Worm (Caenorhabditis elegans) whole organism, young adult: Measurements from ENCODE around the gene W08E12.4.

Experiments
- B0261.1 ChIP-seq: sonication (generic microtip); optimal IDR thresholded peaks from 2 replicates; lab custom pipeline; 2016; ENCODE audit warnings: mild to moderate bottlenecking, missing genetic modification characterization, moderate library complexity, missing compliant biosample characterization
- F23B12.7 ChIP-seq: sonication (generic microtip); optimal IDR thresholded peaks from 2 replicates; lab custom pipeline; 2017; ENCODE audit warnings: missing genetic modification characterization, mild to moderate bottlenecking, missing compliant biosample characterization, antibody characterized with exemption, moderate library complexity; ENCODE audit not compliant: insufficient read depth
- F33H1.4 ChIP-seq: fragments of 200-800 bp; sonication (Bioruptor generic); IDR thresholded peaks from 2 replicates; pipeline ENCODE4 v1.3.6; 2022; ENCODE audit warnings: missing genetic modification reagents, missing genetic modification characterization, missing compliant biosample characterization
- F49E8.2 ChIP-seq: sonication (generic microtip); optimal IDR thresholded peaks from 3 replicates; lab custom pipeline; 2017; ENCODE audit warnings: missing genetic modification characterization, mild to moderate bottlenecking, missing compliant biosample characterization, antibody characterized with exemption, moderate library complexity; ENCODE audit not compliant: insufficient read depth
- Y53F4B.3 ChIP-seq: fragments of 200-800 bp; sonication (Bioruptor generic); IDR thresholded peaks from 2 replicates; pipeline ENCODE4 v1.3.6; 2022; ENCODE audit warnings: missing genetic modification reagents, missing genetic modification characterization, missing compliant biosample characterization
- Y53G8AR.9 ChIP-seq: fragments of 200-800 bp; sonication (Bioruptor generic); conservative IDR thresholded peaks from 2 replicates; pipeline ENCODE4 v1.3.6; 2022; ENCODE audit warnings: missing genetic modification reagents, missing genetic modification characterization, missing compliant biosample characterization
- Y95B8A.8 ChIP-seq: fragments of 200-800 bp; sonication (Bioruptor generic); IDR thresholded peaks from 2 replicates; pipeline ENCODE4 v1.3.6; 2022; ENCODE audit warnings: missing genetic modification reagents, missing genetic modification characterization, missing compliant biosample characterization
- athp-1 ChIP-seq: sonication (generic microtip); optimal IDR thresholded peaks from 2 replicates; lab custom pipeline; 2017; ENCODE audit warnings: mild to moderate bottlenecking, missing genetic modification characterization, missing compliant biosample characterization
- attf-5 ChIP-seq: fragments of 200-800 bp; sonication (Bioruptor generic); optimal IDR thresholded peaks from 2 replicates; lab custom pipeline; 2018; ENCODE audit warnings: mild to moderate bottlenecking, missing genetic modification characterization, missing compliant biosample characterization
- bed-1 ChIP-seq: fragments of 200-800 bp; sonication (Bioruptor generic); IDR thresholded peaks from 2 replicates; pipeline ENCODE4 v1.3.6; 2022; ENCODE audit warnings: missing genetic modification reagents, missing genetic modification characterization, missing compliant biosample characterization
- ccch-3 ChIP-seq: fragments of 200-800 bp; sonication (Bioruptor generic); optimal IDR thresholded peaks from 2 replicates; lab custom pipeline; 2018; ENCODE audit warnings: mild to moderate bottlenecking, missing genetic modification characterization, missing compliant biosample characterization
- cebp-1 ChIP-seq, 2 experiments: fragments of 200-800 bp in 1 of 2; sonication (Bioruptor generic) in 1 of 2; sonication (generic microtip) in 1 of 2; IDR thresholded peaks in 1 of 2; optimal IDR thresholded peaks in 1 of 2; 2 replicates each; pipeline versions ENCODE4 v1.3.6 to Lab custom; 2017 to 2022; ENCODE audit warnings: missing compliant biosample characterization in 2 of 2, missing genetic modification characterization in 2 of 2, mild to moderate bottlenecking in 1 of 2, missing genetic modification reagents in 1 of 2, moderate library complexity in 1 of 2
- ceh-58 ChIP-seq: fragments of 200-800 bp; sonication (Bioruptor generic); IDR thresholded peaks from 2 replicates; pipeline ENCODE4 v1.3.6; 2022; ENCODE audit warnings: missing genetic modification characterization, missing compliant biosample characterization
- ceh-91 ChIP-seq: fragments of 200-800 bp; sonication (Bioruptor generic); IDR thresholded peaks from 2 replicates; pipeline ENCODE4 v1.3.6; 2022; ENCODE audit warnings: missing genetic modification reagents, missing genetic modification characterization, missing compliant biosample characterization
- chd-7 ChIP-seq: sonication (generic microtip); optimal IDR thresholded peaks from 2 replicates; lab custom pipeline; 2016; ENCODE audit warnings: mild to moderate bottlenecking, missing genetic modification characterization, moderate library complexity, missing compliant biosample characterization
- die-1 ChIP-seq: sonication (generic microtip); optimal IDR thresholded peaks from 2 replicates; lab custom pipeline; 2016; ENCODE audit warnings: missing genotype, mild to moderate bottlenecking, missing genetic modification characterization, missing compliant biosample characterization
- dox-1 ChIP-seq: fragments of 200-800 bp; sonication (Bioruptor generic); IDR thresholded peaks from 2 replicates; pipeline ENCODE4 v1.3.6; 2022; ENCODE audit warnings: missing genetic modification reagents, missing genetic modification characterization, missing compliant biosample characterization
- efl-1 ChIP-seq: fragments of 150-350 bp; optimal IDR thresholded peaks from 2 replicates; lab custom pipeline; 2014; ENCODE audit warnings: missing biosample characterization, missing genetic modification reagents, missing genetic modification characterization
- ets-4 ChIP-seq: fragments of 200-800 bp; sonication (Bioruptor generic); optimal IDR thresholded peaks from 2 replicates; lab custom pipeline; 2018; ENCODE audit warnings: mild to moderate bottlenecking, missing genetic modification characterization, missing compliant biosample characterization
- fkh-3 ChIP-seq: sonication (generic microtip); optimal IDR thresholded peaks from 2 replicates; lab custom pipeline; 2016; ENCODE audit warnings: mild to moderate bottlenecking, missing genetic modification characterization, missing compliant biosample characterization
- gei-17 ChIP-seq: fragments of 200-800 bp; sonication (Bioruptor generic); optimal IDR thresholded peaks from 2 replicates; lab custom pipeline; 2018; ENCODE audit warnings: mild to moderate bottlenecking, missing genetic modification characterization, missing compliant biosample characterization
- him-1 ChIP-seq: sonication (generic microtip); optimal IDR thresholded peaks from 2 replicates; lab custom pipeline; 2016; ENCODE audit warnings: missing genotype, missing genetic modification reagents, missing genetic modification characterization, missing compliant biosample characterization
- hmg-20 ChIP-seq: fragments of 200-800 bp; sonication (Bioruptor generic); IDR thresholded peaks from 2 replicates; pipeline ENCODE4 v1.3.6; 2022; ENCODE audit warnings: missing genetic modification reagents, missing genetic modification characterization, missing compliant biosample characterization
- hsf-1 ChIP-seq: fragments of 200-800 bp; sonication (Bioruptor generic); IDR thresholded peaks from 2 replicates; pipeline ENCODE4 v1.3.6; 2022; ENCODE audit warnings: missing genetic modification reagents, missing genetic modification characterization, missing compliant biosample characterization
- lag-1 ChIP-seq: fragments of 200-800 bp; sonication (Bioruptor generic); IDR thresholded peaks from 2 replicates; pipeline ENCODE4 v1.3.6; 2022; ENCODE audit warnings: missing genetic modification reagents, missing genetic modification characterization, missing compliant biosample characterization
- lin-40 ChIP-seq: sonication (generic microtip); optimal IDR thresholded peaks from 2 replicates; lab custom pipeline; 2016; ENCODE audit warnings: missing genetic modification characterization, mild to moderate bottlenecking, missing compliant biosample characterization, missing genotype, missing genetic modification reagents
- lir-1 ChIP-seq: fragments of 200-800 bp; sonication (Bioruptor generic); conservative IDR thresholded peaks from 2 replicates; pipeline ENCODE4 v1.3.6; 2022; ENCODE audit warnings: missing genetic modification reagents, missing genetic modification characterization, missing compliant biosample characterization
- lsl-1 ChIP-seq: fragments of 200-800 bp; sonication (Bioruptor generic); optimal IDR thresholded peaks from 2 replicates; lab custom pipeline; 2018; ENCODE audit warnings: mild to moderate bottlenecking, missing genetic modification characterization, moderate library complexity, missing compliant biosample characterization
- madf-10 ChIP-seq: sonication (generic microtip); optimal IDR thresholded peaks from 2 replicates; lab custom pipeline; 2016; ENCODE audit warnings: mild to moderate bottlenecking, missing genetic modification characterization, missing compliant biosample characterization
- madf-3 ChIP-seq: fragments of 200-800 bp; sonication (Bioruptor generic); IDR thresholded peaks from 2 replicates; pipeline ENCODE4 v1.3.6; 2022; ENCODE audit warnings: missing genetic modification reagents, missing genetic modification characterization, missing compliant biosample characterization
- madf-6 ChIP-seq: fragments of 200-800 bp; sonication (Bioruptor generic); IDR thresholded peaks from 2 replicates; pipeline ENCODE4 v1.3.6; 2022; ENCODE audit warnings: missing genetic modification reagents, missing genetic modification characterization, missing compliant biosample characterization
- madf-8 ChIP-seq: fragments of 200-800 bp; sonication (Bioruptor generic); conservative IDR thresholded peaks from 2 replicates; pipeline ENCODE4 v1.3.6; 2022; ENCODE audit warnings: missing genetic modification reagents, missing genetic modification characterization, missing compliant biosample characterization
- mcd-1 ChIP-seq: fragments of 200-800 bp; sonication (Bioruptor generic); IDR thresholded peaks from 2 replicates; pipeline ENCODE4 v1.3.6; 2022; ENCODE audit warnings: missing genetic modification reagents, missing genetic modification characterization, missing compliant biosample characterization
- nhr-27 ChIP-seq: fragments of 200-800 bp; sonication (Bioruptor generic); optimal IDR thresholded peaks from 2 replicates; lab custom pipeline; 2018; ENCODE audit warnings: mild to moderate bottlenecking, missing genetic modification characterization, moderate library complexity, missing compliant biosample characterization
- nhr-80 ChIP-seq: sonication (generic microtip); optimal IDR thresholded peaks from 2 replicates; lab custom pipeline; 2016; ENCODE audit warnings: missing genetic modification characterization, missing compliant biosample characterization
- pbrm-1 ChIP-seq: fragments of 200-800 bp; sonication (Bioruptor generic); IDR thresholded peaks from 2 replicates; pipeline ENCODE4 v1.3.6; 2022; ENCODE audit warnings: missing genetic modification reagents, missing genetic modification characterization, missing compliant biosample characterization
- rpc-1 ChIP-seq, 2 experiments: fragments of 150-350 bp in 1 of 2; sonication (generic microtip) in 1 of 2; optimal IDR thresholded peaks; 2 replicates each; lab custom pipeline; 2014 to 2018; ENCODE audit warnings: missing biosample characterization in 1 of 2, missing genetic modification characterization in 1 of 2, missing genetic modification reagents in 1 of 2, missing genotype in 1 of 2
- sea-2 ChIP-seq: fragments of 200-800 bp; sonication (Bioruptor generic); IDR thresholded peaks from 2 replicates; pipeline ENCODE4 v1.3.6; 2022; ENCODE audit warnings: missing genetic modification characterization, missing compliant biosample characterization
- snpc-1.3 ChIP-seq: sonication (generic microtip); optimal IDR thresholded peaks from 2 replicates; lab custom pipeline; 2017; ENCODE audit warnings: missing genetic modification characterization, mild to moderate bottlenecking, missing compliant biosample characterization, antibody characterized with exemption, moderate library complexity, missing genotype, missing genetic modification reagents; ENCODE audit not compliant: insufficient read depth
- snpc-3.4 ChIP-seq: sonication (generic microtip); optimal IDR thresholded peaks from 2 replicates; lab custom pipeline; 2017; ENCODE audit warnings: missing genetic modification characterization, mild to moderate bottlenecking, missing compliant biosample characterization, antibody characterized with exemption, moderate library complexity, missing genotype, missing genetic modification reagents
- snpc-4 ChIP-seq, 5 experiments: fragments of 150-350 bp in 1 of 5; sonication (generic microtip) in 4 of 5; optimal IDR thresholded peaks; 2 replicates each; lab custom pipeline; 2014 to 2018; ENCODE audit warnings: missing genetic modification characterization in 5 of 5, missing biosample characterization in 3 of 5, antibody characterized with exemption in 2 of 5, mild to moderate bottlenecking in 2 of 5, missing compliant biosample characterization in 2 of 5, missing genotype in 2 of 5, moderate library complexity in 2 of 5, missing genetic modification reagents in 1 of 5
- somi-1 ChIP-seq: fragments of 200-800 bp; sonication (Bioruptor generic); optimal IDR thresholded peaks from 2 replicates; lab custom pipeline; 2018; ENCODE audit warnings: mild to moderate bottlenecking, missing genetic modification characterization, missing compliant biosample characterization
- tbp1 ChIP-seq: fragments of 200-800 bp; sonication (Bioruptor generic); optimal IDR thresholded peaks from 2 replicates; lab custom pipeline; 2018; ENCODE audit warnings: mild to moderate bottlenecking, missing genetic modification characterization, missing compliant biosample characterization
- tbx-9 ChIP-seq: sonication (generic microtip); optimal IDR thresholded peaks from 2 replicates; lab custom pipeline; 2016; ENCODE audit warnings: borderline replicate concordance, missing genetic modification characterization, inconsistent platforms, missing compliant biosample characterization
- tlf-1 ChIP-seq: fragments of 200-800 bp; sonication (Bioruptor generic); optimal IDR thresholded peaks from 2 replicates; lab custom pipeline; 2018; ENCODE audit warnings: mild to moderate bottlenecking, missing genetic modification characterization, missing compliant biosample characterization
- ztf-18 ChIP-seq: sonication (generic microtip); optimal IDR thresholded peaks from 2 replicates; lab custom pipeline; 2016; ENCODE audit warnings: missing genotype, mild to moderate bottlenecking, missing genetic modification characterization, missing compliant biosample characterization
- ztf-26 ChIP-seq: sonication (generic microtip); optimal IDR thresholded peaks from 2 replicates; lab custom pipeline; 2017; ENCODE audit warnings: missing genetic modification characterization, missing compliant biosample characterization

Gene W08E12.4

ce11 chrIV:3338676-3339075 lies 36.5 kb downstream of the W08E12.4 start, which contains the start of gene hrpa-1 (continued):
- TF ChIP-seq pbrm-1 (GFP tag; lab: Robert Waterston, UW) (peak; percentile 44; the same call in 1 of the 2 replicates), lsl-1 (peak; percentile 54), hsf-1 (GFP tag; lab: Robert Waterston, UW) (peak; percentile 83), madf-6 (GFP tag; lab: Robert Waterston, UW) (peak; percentile 61), snpc-3.4 (peak; percentile 35), cebp-1 (GFP tag; IDR thresholded peaks at IDR 0.05; lab: Robert Waterston, UW) (no peak), cebp-1 (tag; optimal IDR thresholded peaks at IDR 0.05; lab: Kevin White, UChicago) (no peak), dox-1 (GFP tag; lab: Robert Waterston, UW) (peak; percentile 79), nhr-80 (tag; lab: Kevin White, UChicago) (no peak), madf-10 (tag; lab: Kevin White, UChicago) (peak; percentile 51), madf-3 (GFP tag; lab: Robert Waterston, UW) (peak; percentile 99), bed-1 (GFP tag; lab: Robert Waterston, UW) (no peak), efl-1 (peak; percentile 76), tlf-1 (peak; percentile 43), Y53F4B.3 (GFP tag; lab: Robert Waterston, UW) (no peak), snpc-4 (GFP tag; optimal IDR thresholded peaks at IDR 0.05; lab: Kevin White, UChicago) (peak; percentile 16), snpc-4 (tag; optimal IDR thresholded peaks at IDR 0.05; lab: Kevin White, UChicago) (peak in 3 of 4 experiments; percentile 3 to 51 (median 11)), F33H1.4 (GFP tag; lab: Robert Waterston, UW) (peak; percentile 97), tbp1 (GFP tag; lab: Kevin White, UChicago) (peak; percentile 56), F23B12.7 (peak; percentile 66), mcd-1 (GFP tag; lab: Robert Waterston, UW) (peak; percentile 87), F49E8.2 (peak; percentile 33), ztf-26 (tag; lab: Kevin White, UChicago) (no peak), snpc-1.3 (peak; percentile 52), Y53G8AR.9 (peak; percentile 63), ceh-91 (peak; percentile 63; the same call in 1 of the 2 replicates), lag-1 (GFP tag; lab: Robert Waterston, UW) (no peak), Y95B8A.8 (GFP tag; lab: Robert Waterston, UW) (peak; percentile 26; the same call in 1 of the 2 replicates), die-1 (tag; lab: Kevin White, UChicago) (no peak), lin-40 (tag; lab: Kevin White, UChicago) (peak; percentile 71), attf-5 (GFP tag; lab: Kevin White, UChicago) (peak; percentile 45), madf-8 (GFP tag; lab: Robert Waterston, UW) (no peak), lir-1 (GFP tag; lab: Robert Waterston, UW) (peak; percentile 62)
- TF ChIP-seq, all 124 proteins: peak for 35

ce11 chrIV:3341170-3341569 lies 39.0 kb downstream of the W08E12.4 start, which contains the start of gene F42A6.2:
Gene F42A6.2 (plus strand): TSS chrIV:3341470.
- TF ChIP-seq somi-1 (GFP tag; lab: Kevin White, UChicago): no peak
- TF ChIP-seq rpc-1 (optimal IDR thresholded peaks at IDR 0.05; lab: Kevin White, UChicago): no peak
- TF ChIP-seq rpc-1 (tag; optimal IDR thresholded peaks at IDR 0.05; lab: Kevin White, UChicago): no peak
- TF ChIP-seq sea-2: no peak
- TF ChIP-seq dox-1 (GFP tag; lab: Robert Waterston, UW): no peak
- TF ChIP-seq ztf-18 (tag; lab: Kevin White, UChicago): no peak
- no peak for TF ChIP-seq hmg-20 (GFP tag; lab: Robert Waterston, UW)
- TF ChIP-seq tbx-9: no peak
- no peak for TF ChIP-seq Y53F4B.3 (GFP tag; lab: Robert Waterston, UW)
- no peak for TF ChIP-seq B0261.1 (tag; lab: Kevin White, UChicago)
- TF ChIP-seq athp-1: no peak
- TF ChIP-seq ceh-58: no peak
- TF ChIP-seq gei-17 (GFP tag; lab: Kevin White, UChicago): no peak
- TF ChIP-seq ets-4 (GFP tag; lab: Kevin White, UChicago): no peak
- TF ChIP-seq him-1 (tag; lab: Kevin White, UChicago): no peak
- no peak for TF ChIP-seq madf-3 (GFP tag; lab: Robert Waterston, UW)
- TF ChIP-seq ccch-3 (GFP tag; lab: Kevin White, UChicago): no peak
- TF ChIP-seq chd-7: no peak
- TF ChIP-seq nhr-27 (tag; lab: Kevin White, UChicago): no peak
- no peak for TF ChIP-seq snpc-3.4
- no peak for TF ChIP-seq fkh-3 (tag; lab: Kevin White, UChicago)
